Fruit fly (Drosophila melanogaster) whole organism, prepupa: ENCODE results near the gene Sfp77F.

Source experiments
- CG10631 ChIP-seq: fragments of 200-800 bp; sonication (Bioruptor generic); optimal IDR thresholded peaks from 2 replicates; lab custom pipeline; 2016; ENCODE audit warnings: missing biosample characterization, missing genetic modification characterization
- CG10669 ChIP-seq: fragments of 200-800 bp; sonication (Bioruptor generic); optimal IDR thresholded peaks from 3 replicates; lab custom pipeline; 2018; ENCODE audit warnings: missing biosample characterization, mild to moderate bottlenecking, missing genetic modification characterization, moderate library complexity
- CG11294 ChIP-seq: fragments of 200-800 bp; sonication (Bioruptor generic); IDR thresholded peaks from 2 replicates; pipeline ENCODE4 v1.3.6; 2022; ENCODE audit warnings: missing biosample characterization, missing genetic modification characterization
- CG11762 ChIP-seq: fragments of 200-800 bp; sonication (Bioruptor generic); optimal IDR thresholded peaks from 3 replicates; lab custom pipeline; 2016; ENCODE audit warnings: missing biosample characterization, missing genetic modification characterization; ENCODE audit not compliant: insufficient read depth
- CG11902 ChIP-seq: fragments of 200-800 bp; sonication (Bioruptor generic); optimal IDR thresholded peaks from 3 replicates; lab custom pipeline; 2016; ENCODE audit warnings: missing biosample characterization, missing genetic modification characterization
- CG15336 ChIP-seq: fragments of 200-800 bp; sonication (Bioruptor generic); IDR thresholded peaks from 2 replicates; pipeline ENCODE4 v1.3.6; 2022; ENCODE audit warnings: missing biosample characterization, missing genetic modification characterization
- CG1621 ChIP-seq: fragments of 200-800 bp; sonication (Bioruptor generic); optimal IDR thresholded peaks from 3 replicates; lab custom pipeline; 2018; ENCODE audit warnings: missing biosample characterization, mild to moderate bottlenecking, missing genetic modification characterization
- CG16779 ChIP-seq: fragments of 200-800 bp; sonication (Bioruptor generic); optimal IDR thresholded peaks from 3 replicates; lab custom pipeline; 2017; ENCODE audit warnings: missing biosample characterization, mild to moderate bottlenecking, missing genetic modification characterization
- CG31627 ChIP-seq: fragments of 200-800 bp; sonication (Bioruptor generic); optimal IDR thresholded peaks from 3 replicates; lab custom pipeline; 2016; ENCODE audit warnings: missing biosample characterization, missing genetic modification characterization
- CG3919 ChIP-seq: fragments of 200-800 bp; sonication (Bioruptor generic); optimal IDR thresholded peaks from 3 replicates; lab custom pipeline; 2016; ENCODE audit warnings: missing biosample characterization, missing genetic modification characterization
- CG4318 ChIP-seq: fragments of 200-800 bp; sonication (Bioruptor generic); optimal IDR thresholded peaks from 3 replicates; lab custom pipeline; 2017; ENCODE audit warnings: missing biosample characterization, mild to moderate bottlenecking, missing genetic modification characterization
- CG6163 ChIP-seq: fragments of 200-800 bp; sonication (Bioruptor generic); IDR thresholded peaks from 3 replicates; pipeline ENCODE4 v1.3.6; 2022; ENCODE audit warnings: missing biosample characterization, missing genetic modification characterization
- CG6276 ChIP-seq: fragments of 200-800 bp; sonication (Bioruptor generic); optimal IDR thresholded peaks from 2 replicates; lab custom pipeline; 2017; ENCODE audit warnings: missing biosample characterization, mild to moderate bottlenecking, missing genetic modification characterization
- CG6792 ChIP-seq: fragments of 200-800 bp; sonication (Bioruptor generic); optimal IDR thresholded peaks from 3 replicates; lab custom pipeline; 2016; ENCODE audit warnings: missing biosample characterization, missing genetic modification characterization
- CG6808 ChIP-seq: fragments of 200-800 bp; sonication (Bioruptor generic); optimal IDR thresholded peaks from 3 replicates; lab custom pipeline; 2017; ENCODE audit warnings: missing biosample characterization, missing genetic modification characterization, mild to moderate bottlenecking, moderate library complexity, missing genetic modification reagents
- CG6854 ChIP-seq: fragments of 200-800 bp; sonication (Bioruptor generic); optimal IDR thresholded peaks from 2 replicates; lab custom pipeline; 2017; ENCODE audit warnings: missing biosample characterization, mild to moderate bottlenecking, missing genetic modification characterization
- CG7368 ChIP-seq: fragments of 200-800 bp; sonication (Bioruptor generic); optimal IDR thresholded peaks from 3 replicates; lab custom pipeline; 2016; ENCODE audit warnings: missing biosample characterization, missing genetic modification characterization
- CG8119 ChIP-seq: fragments of 200-800 bp; sonication (Bioruptor generic); IDR thresholded peaks from 3 replicates; pipeline ENCODE4 v1.3.6; 2022; ENCODE audit warnings: missing biosample characterization, missing genetic modification characterization
- CG8319 ChIP-seq: fragments of 200-800 bp; sonication (Bioruptor generic); optimal IDR thresholded peaks from 3 replicates; lab custom pipeline; 2016; ENCODE audit warnings: missing biosample characterization, missing genetic modification characterization
- CG8632 ChIP-seq: fragments of 200-800 bp; sonication (Bioruptor generic); optimal IDR thresholded peaks from 3 replicates; lab custom pipeline; 2016; ENCODE audit warnings: missing biosample characterization, missing genetic modification characterization
- CG9139 ChIP-seq: fragments of 200-800 bp; sonication (Bioruptor generic); optimal IDR thresholded peaks from 3 replicates; lab custom pipeline; 2017; ENCODE audit warnings: missing biosample characterization, mild to moderate bottlenecking, missing genetic modification characterization
- Eip75B ChIP-seq: fragments of 200-800 bp; sonication (Bioruptor generic); optimal IDR thresholded peaks from 3 replicates; lab custom pipeline; 2016; ENCODE audit warnings: missing biosample characterization, missing genetic modification characterization
- Eip78C ChIP-seq: fragments of 200-800 bp; sonication (Bioruptor generic); peaks from one replicate; lab custom pipeline; 2016; ENCODE audit warnings: missing biosample characterization, missing genetic modification characterization
- Eip93F ChIP-seq: fragments of 200-800 bp; sonication (Bioruptor generic); optimal IDR thresholded peaks from 2 replicates; lab custom pipeline; 2016; ENCODE audit warnings: missing biosample characterization, mild to moderate bottlenecking, missing genetic modification characterization
- Ets96B ChIP-seq: fragments of 200-800 bp; optimal IDR thresholded peaks from 2 replicates; lab custom pipeline; 2019; ENCODE audit warnings: missing biosample characterization, mild to moderate bottlenecking, missing genetic modification characterization, moderate library complexity
- Gug ChIP-seq: fragments of 200-800 bp; sonication (Bioruptor generic); IDR thresholded peaks from 2 replicates; pipeline ENCODE4 v1.3.6; 2022; ENCODE audit warnings: missing biosample characterization, missing genetic modification characterization
- Hr38 ChIP-seq: sonication (Bioruptor generic); optimal IDR thresholded peaks from 2 replicates; lab custom pipeline; 2016; ENCODE audit warnings: missing biosample characterization, missing genetic modification characterization
- Hr39 ChIP-seq: fragments of 200-800 bp; sonication (Bioruptor generic); optimal IDR thresholded peaks from 2 replicates; lab custom pipeline; 2016; ENCODE audit warnings: missing biosample characterization, missing genetic modification characterization
- Lpt ChIP-seq: fragments of 200-800 bp; sonication (Bioruptor generic); optimal IDR thresholded peaks from 3 replicates; lab custom pipeline; 2016; ENCODE audit warnings: missing biosample characterization, missing genetic modification characterization
- OdsH ChIP-seq: fragments of 200-800 bp; sonication (Bioruptor generic); optimal IDR thresholded peaks from 3 replicates; lab custom pipeline; 2016; ENCODE audit warnings: missing biosample characterization, missing genetic modification characterization
- Sox14 ChIP-seq: fragments of 200-800 bp; sonication (Bioruptor generic); optimal IDR thresholded peaks from 3 replicates; lab custom pipeline; 2016; ENCODE audit warnings: missing biosample characterization, missing genetic modification characterization
- achi ChIP-seq: fragments of 200-800 bp; sonication (Bioruptor generic); optimal IDR thresholded peaks from 3 replicates; lab custom pipeline; 2016; ENCODE audit warnings: missing biosample characterization, missing genetic modification characterization
- acj6 ChIP-seq: fragments of 200-800 bp; sonication (Bioruptor generic); optimal IDR thresholded peaks from 3 replicates; lab custom pipeline; 2016; ENCODE audit warnings: missing biosample characterization, missing genetic modification characterization
- cyc ChIP-seq: fragments of 200-800 bp; sonication (Bioruptor generic); optimal IDR thresholded peaks from 3 replicates; lab custom pipeline; 2016; ENCODE audit warnings: missing biosample characterization, missing genetic modification characterization
- dac ChIP-seq: fragments of 200-800 bp; sonication (Bioruptor generic); optimal IDR thresholded peaks from 2 replicates; lab custom pipeline; 2017; ENCODE audit warnings: missing biosample characterization, mild to moderate bottlenecking, missing genetic modification characterization
- eg ChIP-seq: fragments of 200-800 bp; sonication (Bioruptor generic); IDR thresholded peaks from 3 replicates; pipeline ENCODE4 v1.3.6; 2022; ENCODE audit warnings: missing biosample characterization, missing genetic modification characterization
- esn ChIP-seq: fragments of 200-800 bp; sonication (Bioruptor generic); optimal IDR thresholded peaks from 2 replicates; lab custom pipeline; 2016; ENCODE audit warnings: missing biosample characterization, mild to moderate bottlenecking, missing genetic modification characterization, moderate library complexity
- fd59A ChIP-seq: fragments of 200-800 bp; sonication (Bioruptor generic); optimal IDR thresholded peaks from 2 replicates; lab custom pipeline; 2017; ENCODE audit warnings: missing biosample characterization, mild to moderate bottlenecking, missing genetic modification characterization, missing genetic modification reagents
- fd85E ChIP-seq: fragments of 200-800 bp; sonication (Bioruptor generic); optimal IDR thresholded peaks from 3 replicates; lab custom pipeline; 2016; ENCODE audit warnings: missing biosample characterization, missing genetic modification characterization
- fkh ChIP-seq: fragments of 200-800 bp; sonication (Bioruptor generic); optimal IDR thresholded peaks from 3 replicates; lab custom pipeline; 2017; ENCODE audit warnings: missing biosample characterization, mild to moderate bottlenecking, missing genetic modification characterization, moderate library complexity
- lz ChIP-seq: fragments of 200-800 bp; sonication (Bioruptor generic); optimal IDR thresholded peaks from 3 replicates; lab custom pipeline; 2016; ENCODE audit warnings: missing biosample characterization, missing genetic modification characterization
- net ChIP-seq: fragments of 200-800 bp; sonication (Bioruptor generic); optimal IDR thresholded peaks from 3 replicates; lab custom pipeline; 2016; ENCODE audit warnings: missing biosample characterization, missing genetic modification characterization
- pdm3 ChIP-seq: fragments of 200-800 bp; sonication (Bioruptor generic); optimal IDR thresholded peaks from 3 replicates; lab custom pipeline; 2016; ENCODE audit warnings: missing biosample characterization, missing genetic modification characterization
- salr ChIP-seq, 2 experiments: fragments of 200-800 bp; sonication (Bioruptor generic); optimal IDR thresholded peaks; 3 replicates each; lab custom pipeline; 2016 to 2018; ENCODE audit warnings: missing biosample characterization in 2 of 2, missing genetic modification characterization in 2 of 2, mild to moderate bottlenecking in 1 of 2
- spab ChIP-seq: fragments of 200-800 bp; sonication (Bioruptor generic); optimal IDR thresholded peaks from 2 replicates; lab custom pipeline; 2017; ENCODE audit warnings: missing biosample characterization, mild to moderate bottlenecking, missing genetic modification characterization, missing genetic modification reagents
- svp ChIP-seq: fragments of 200-800 bp; sonication (Bioruptor generic); peaks from one replicate; lab custom pipeline; 2016; ENCODE audit warnings: missing biosample characterization, missing genetic modification characterization
- topi ChIP-seq: fragments of 200-800 bp; sonication (Bioruptor generic); optimal IDR thresholded peaks from 3 replicates; lab custom pipeline; 2016; ENCODE audit warnings: missing biosample characterization, missing genetic modification characterization
- vri ChIP-seq: fragments of 200-800 bp; sonication (Bioruptor generic); optimal IDR thresholded peaks from 3 replicates; lab custom pipeline; 2016; ENCODE audit warnings: missing biosample characterization, mild to moderate bottlenecking, missing genetic modification characterization

Sfp77F gene

dm6 chr3L:20944180-20944579 lies 47.0 kb upstream of the Sfp77F start (continued):
- TF ChIP-seq fkh (GFP tag; lab: Kevin White, UChicago), result peak; percentile 94
- TF ChIP-seq CG16779 (tag; lab: Kevin White, UChicago), result no peak
- TF ChIP-seq CG3919 (GFP tag; lab: Kevin White, UChicago), result peak; percentile 11

- TF ChIP-seq Eip78C (no peak), CG6792 (GFP tag; lab: Kevin White, UChicago) (no peak), eg (no peak), CG9139 (GFP tag; lab: Kevin White, UChicago) (no peak)
Observed at dm6 chr3L:20942076-20942475, 44.9 kb upstream of the Sfp77F start.

- TF ChIP-seq CG15336 (GFP tag; lab: Robert Waterston, UW) (peak; percentile 56; the same call in 1 of the 2 replicates), CG8119 (GFP tag; lab: Robert Waterston, UW) (peak; percentile 68; the same call in 2 of the 3 replicates), fd59A (no peak), CG7368 (GFP tag; lab: Kevin White, UChicago) (peak; percentile 17), CG11762 (GFP tag; lab: Kevin White, UChicago) (no peak), CG6276 (GFP tag; lab: Kevin White, UChicago) (peak; percentile 42), CG10631 (GFP tag; lab: Kevin White, UChicago) (no peak), Lpt (GFP tag; lab: Kevin White, UChicago) (no peak), CG6163 (GFP tag; lab: Robert Waterston, UW) (peak; percentile 66), spab (GFP tag; lab: Kevin White, UChicago) (no peak), CG11294 (GFP tag; lab: Robert Waterston, UW) (0 out of 2 replicates have a peak, but pooled peaks have one; percentile 20), CG1621 (no peak), dac (GFP tag; lab: Kevin White, UChicago) (peak; percentile 24), CG8632 (GFP tag; lab: Kevin White, UChicago) (peak; percentile 16), Ets96B (tag; lab: Kevin White, UChicago) (no peak), Eip93F (GFP tag; lab: Kevin White, UChicago) (no peak), Sox14 (GFP tag; lab: Kevin White, UChicago) (peak; percentile 23), cyc (peak; percentile 10), svp (peak; percentile 66), CG8319 (GFP tag; lab: Kevin White, UChicago) (no peak), CG10669 (GFP tag; lab: Kevin White, UChicago) (peak; percentile 25), CG6792 (GFP tag; lab: Kevin White, UChicago) (peak; percentile 26), CG6854 (GFP tag; lab: Kevin White, UChicago) (no peak), OdsH (GFP tag; lab: Kevin White, UChicago) (peak; percentile 37), vri (GFP tag; lab: Kevin White, UChicago) (peak; percentile 1), Eip78C (peak; percentile 89), net (peak; percentile 32), Gug (GFP tag; lab: Robert Waterston, UW) (0 out of 2 replicates have a peak, but pooled peaks have one; percentile 17), CG31627 (GFP tag; lab: Kevin White, UChicago) (no peak), CG11902 (GFP tag; lab: Kevin White, UChicago) (no peak), esn (GFP tag; lab: Kevin White, UChicago) (peak; percentile 25), lz (GFP tag; lab: Kevin White, UChicago) (peak; percentile 26), acj6 (peak; percentile 16), fd85E (GFP tag; lab: Kevin White, UChicago) (no peak), CG9139 (GFP tag; lab: Kevin White, UChicago) (peak; percentile 4), Eip75B (GFP tag; lab: Kevin White, UChicago) (peak; percentile 15), CG4318 (GFP tag; lab: Kevin White, UChicago) (no peak), achi (GFP tag; lab: Kevin White, UChicago) (peak; percentile 41), topi (GFP tag; lab: Kevin White, UChicago) (peak; percentile 34), fkh (GFP tag; lab: Kevin White, UChicago) (no peak), CG6808 (GFP tag; lab: Kevin White, UChicago) (peak; percentile 43), pdm3 (GFP tag; lab: Kevin White, UChicago) (peak; percentile 28), eg (peak; percentile 69), CG3919 (GFP tag; lab: Kevin White, UChicago) (peak; percentile 68), Hr38 (GFP tag; lab: Kevin White, UChicago) (no peak), salr (GFP tag; optimal IDR thresholded peaks at IDR 0.05; lab: Kevin White, UChicago) (no peak), Hr39 (GFP tag; lab: Kevin White, UChicago) (peak; percentile 14)
Observed at dm6 chr3L:20933706-20934105, 36.5 kb upstream of the Sfp77F start.
